Fruit fly (Drosophila melanogaster) whole organism, embryonic: ENCODE measurements around the gene CG4017.

Experiments used
- Aef1 ChIP-seq: fragments of 200-800 bp; sonication (Bioruptor generic); IDR thresholded peaks from 3 replicates; pipeline ENCODE4 v1.3.6; 2022; ENCODE audit warnings: missing biosample characterization, missing genetic modification characterization
- Bgb ChIP-seq: fragments of 200-800 bp; sonication (Bioruptor generic); IDR thresholded peaks from 2 replicates; pipeline ENCODE4 v1.3.6; 2022; ENCODE audit warnings: missing biosample characterization, missing genetic modification characterization; ENCODE audit not compliant: partially characterized antibody
- CG10366 ChIP-seq: fragments of 200-800 bp; sonication (Bioruptor generic); IDR thresholded peaks from 2 replicates; pipeline ENCODE4 v1.3.6; 2022; ENCODE audit warnings: missing biosample characterization, missing genetic modification characterization
- CG11085 ChIP-seq: fragments of 200-800 bp; sonication (Bioruptor generic); IDR thresholded peaks from 2 replicates; pipeline ENCODE4 v1.3.6; 2022; ENCODE audit warnings: missing biosample characterization, missing genetic modification characterization
- CG11247 ChIP-seq: fragments of 200-800 bp; sonication (Bioruptor generic); IDR thresholded peaks from 2 replicates; pipeline ENCODE4 v1.3.6; 2022; ENCODE audit warnings: missing biosample characterization, missing genetic modification characterization
- CG12104 ChIP-seq: fragments of 200-800 bp; sonication (Bioruptor generic); optimal IDR thresholded peaks from 3 replicates; lab custom pipeline; 2016; ENCODE audit warnings: missing biosample characterization, missing genetic modification characterization
- CG13894 ChIP-seq: fragments of 200-800 bp; sonication (Bioruptor generic); optimal IDR thresholded peaks from 3 replicates; lab custom pipeline; 2018; ENCODE audit warnings: missing biosample characterization, mild to moderate bottlenecking, missing genetic modification characterization, moderate library complexity
- CG15696 ChIP-seq: fragments of 200-800 bp; sonication (Bioruptor generic); optimal IDR thresholded peaks from 2 replicates; lab custom pipeline; 2019; ENCODE audit warnings: missing biosample characterization, mild to moderate bottlenecking, missing genetic modification characterization, moderate library complexity
- CG1603 ChIP-seq: fragments of 200-800 bp; sonication (Bioruptor generic); optimal IDR thresholded peaks from 2 replicates; lab custom pipeline; 2019; ENCODE audit warnings: missing biosample characterization, mild to moderate bottlenecking, missing genetic modification characterization, moderate library complexity
- CG17361 ChIP-seq: fragments of 200-800 bp; sonication (Bioruptor generic); IDR thresholded peaks from 3 replicates; pipeline ENCODE4 v1.3.6; 2022; ENCODE audit warnings: missing biosample characterization, missing genetic modification characterization
- CG18262 ChIP-seq: fragments of 200-800 bp; optimal IDR thresholded peaks from 3 replicates; lab custom pipeline; 2019; ENCODE audit warnings: missing biosample characterization, mild to moderate bottlenecking, missing genetic modification characterization, moderate library complexity
- CG4282 ChIP-seq: fragments of 200-800 bp; sonication (Bioruptor generic); optimal IDR thresholded peaks from 2 replicates; lab custom pipeline; 2016; ENCODE audit warnings: missing biosample characterization, missing genetic modification characterization
- CG4404 ChIP-seq: fragments of 200-800 bp; sonication (Bioruptor generic); IDR thresholded peaks from 2 replicates; pipeline ENCODE4 v1.3.6; 2022; ENCODE audit warnings: missing biosample characterization, missing genetic modification characterization
- CG7357 ChIP-seq: fragments of 200-800 bp; sonication (Bioruptor generic); IDR thresholded peaks from 3 replicates; pipeline ENCODE4 v1.3.6; 2022; ENCODE audit warnings: missing biosample characterization, missing genetic modification characterization
- CG7963 ChIP-seq: fragments of 200-800 bp; sonication (Bioruptor generic); IDR thresholded peaks from 3 replicates; pipeline ENCODE4 v1.3.6; 2022; ENCODE audit warnings: missing biosample characterization, missing genetic modification characterization; ENCODE audit not compliant: partially characterized antibody
- CG9609 ChIP-seq: fragments of 200-800 bp; sonication (Bioruptor generic); optimal IDR thresholded peaks from 3 replicates; lab custom pipeline; 2016; ENCODE audit warnings: missing biosample characterization, missing genetic modification characterization
- Chrac-16 ChIP-seq: fragments of 200-800 bp; sonication (Bioruptor generic); optimal IDR thresholded peaks from 3 replicates; lab custom pipeline; 2016; ENCODE audit warnings: missing biosample characterization, missing genetic modification characterization
- Dek ChIP-seq: fragments of 200-800 bp; sonication (Bioruptor generic); optimal IDR thresholded peaks from 3 replicates; lab custom pipeline; 2019; ENCODE audit warnings: missing biosample characterization, mild to moderate bottlenecking, missing genetic modification characterization, moderate library complexity
- Doc3 ChIP-seq: fragments of 200-800 bp; sonication (Bioruptor generic); IDR thresholded peaks from 3 replicates; pipeline ENCODE4 v1.3.6; 2022; ENCODE audit warnings: missing biosample characterization, missing genetic modification characterization; ENCODE audit not compliant: partially characterized antibody
- Ets97D ChIP-seq: fragments of 200-800 bp; sonication (Bioruptor generic); optimal IDR thresholded peaks from 3 replicates; lab custom pipeline; 2016; ENCODE audit warnings: missing biosample characterization, missing genetic modification characterization
- Fer3 ChIP-seq: fragments of 200-800 bp; sonication (Bioruptor generic); optimal IDR thresholded peaks from 2 replicates; lab custom pipeline; 2018; ENCODE audit warnings: missing biosample characterization, mild to moderate bottlenecking, missing genetic modification characterization, moderate library complexity
- HLH4C ChIP-seq: fragments of 200-800 bp; sonication (Bioruptor generic); IDR thresholded peaks from 3 replicates; pipeline ENCODE4 v1.3.6; 2022; ENCODE audit warnings: missing biosample characterization, missing genetic modification characterization; ENCODE audit not compliant: partially characterized antibody
- HLH54F ChIP-seq: fragments of 200-800 bp; sonication (Bioruptor generic); optimal IDR thresholded peaks from 3 replicates; lab custom pipeline; 2016; ENCODE audit warnings: missing biosample characterization, missing genetic modification characterization
- HmgD ChIP-seq: fragments of 200-800 bp; sonication (Bioruptor generic); optimal IDR thresholded peaks from 3 replicates; lab custom pipeline; 2016; ENCODE audit warnings: missing biosample characterization, missing genetic modification characterization
- Hr51 ChIP-seq, 2 experiments: fragments of 200-800 bp; sonication (Bioruptor generic); optimal IDR thresholded peaks; 2 replicates in 1 of 2; 3 replicates in 1 of 2; lab custom pipeline; 2016 to 2018; ENCODE audit warnings: missing biosample characterization in 2 of 2, missing genetic modification characterization in 2 of 2, mild to moderate bottlenecking in 1 of 2, moderate library complexity in 1 of 2
- Kr ChIP-seq: fragments of 200-800 bp; sonication (Bioruptor generic); optimal IDR thresholded peaks from 2 replicates; lab custom pipeline; 2017; ENCODE audit warnings: missing biosample characterization, mild to moderate bottlenecking, missing genetic modification characterization
- MESR4 ChIP-seq: fragments of 200-800 bp; sonication (Bioruptor generic); optimal IDR thresholded peaks from 2 replicates; lab custom pipeline; 2018; ENCODE audit warnings: missing biosample characterization, mild to moderate bottlenecking, missing genetic modification characterization, moderate library complexity
- MTF-1 ChIP-seq: fragments of 200-800 bp; sonication (Bioruptor generic); optimal IDR thresholded peaks from 2 replicates; lab custom pipeline; 2018; ENCODE audit warnings: missing biosample characterization, mild to moderate bottlenecking, missing genetic modification characterization, borderline replicate concordance
- Meics ChIP-seq: fragments of 200-800 bp; sonication (Bioruptor generic); optimal IDR thresholded peaks from 2 replicates; lab custom pipeline; 2017; ENCODE audit warnings: missing biosample characterization, mild to moderate bottlenecking, missing genetic modification characterization
- Nf-YA ChIP-seq: fragments of 200-800 bp; sonication (Bioruptor generic); IDR thresholded peaks from 2 replicates; pipeline ENCODE4 v1.3.6; 2022; ENCODE audit warnings: missing biosample characterization, missing genetic modification characterization
- Scr ChIP-seq: fragments of 200-800 bp; sonication (Bioruptor generic); IDR thresholded peaks from 2 replicates; pipeline ENCODE4 v1.3.6; 2022; ENCODE audit warnings: missing biosample characterization, missing genetic modification characterization; ENCODE audit not compliant: partially characterized antibody
- Sox100B ChIP-seq: fragments of 200-800 bp; sonication (Bioruptor generic); optimal IDR thresholded peaks from 3 replicates; lab custom pipeline; 2018; ENCODE audit warnings: missing biosample characterization, mild to moderate bottlenecking, missing genetic modification characterization
- TFAM ChIP-seq: fragments of 200-800 bp; sonication (Bioruptor generic); optimal IDR thresholded peaks from 2 replicates; lab custom pipeline; 2017; ENCODE audit warnings: missing biosample characterization, missing genetic modification characterization, inconsistent platforms
- bbx ChIP-seq: fragments of 200-800 bp; sonication (Bioruptor generic); IDR thresholded peaks from 2 replicates; pipeline ENCODE4 v1.3.6; 2022; ENCODE audit warnings: missing biosample characterization, missing genetic modification characterization; ENCODE audit not compliant: partially characterized antibody
- bcd ChIP-seq: fragments of 200-800 bp; sonication (Bioruptor generic); optimal IDR thresholded peaks from 2 replicates; lab custom pipeline; 2017; ENCODE audit warnings: missing biosample characterization, mild to moderate bottlenecking, missing genetic modification characterization
- crc ChIP-seq: fragments of 200-800 bp; sonication (Bioruptor generic); optimal IDR thresholded peaks from 2 replicates; lab custom pipeline; 2016; ENCODE audit warnings: missing biosample characterization, missing genetic modification characterization
- dpn ChIP-seq, 2 experiments: fragments of 200-800 bp; sonication (Bioruptor generic); optimal IDR thresholded peaks; 3 replicates each; lab custom pipeline; 2016; ENCODE audit warnings: missing biosample characterization in 2 of 2, missing genetic modification characterization in 2 of 2
- en ChIP-seq: fragments of 200-800 bp; sonication (Bioruptor generic); optimal IDR thresholded peaks from 2 replicates; lab custom pipeline; 2016; ENCODE audit warnings: missing biosample characterization, missing genetic modification characterization
- ewg ChIP-seq: fragments of 200-800 bp; sonication (Bioruptor generic); optimal IDR thresholded peaks from 3 replicates; lab custom pipeline; 2017; ENCODE audit warnings: mild to moderate bottlenecking, missing biosample characterization, missing genetic modification reagents, missing genetic modification characterization
- grau ChIP-seq: fragments of 200-800 bp; optimal IDR thresholded peaks from 3 replicates; lab custom pipeline; 2019; ENCODE audit warnings: missing biosample characterization, mild to moderate bottlenecking, missing genetic modification characterization, moderate library complexity
- kah ChIP-seq: fragments of 200-800 bp; sonication (Bioruptor generic); optimal IDR thresholded peaks from 2 replicates; lab custom pipeline; 2018; ENCODE audit warnings: missing biosample characterization, mild to moderate bottlenecking, missing genetic modification characterization
- luna ChIP-seq: fragments of 200-800 bp; sonication (Bioruptor generic); optimal IDR thresholded peaks from 2 replicates; lab custom pipeline; 2016; ENCODE audit warnings: missing biosample characterization, missing genetic modification characterization
- nerfin-2 ChIP-seq: fragments of 200-800 bp; sonication (Bioruptor generic); IDR thresholded peaks from 2 replicates; pipeline ENCODE4 v1.3.6; 2022; ENCODE audit warnings: missing biosample characterization, missing genetic modification characterization; ENCODE audit not compliant: partially characterized antibody
- psq ChIP-seq: fragments of 200-800 bp; sonication (Bioruptor generic); optimal IDR thresholded peaks from 2 replicates; lab custom pipeline; 2017; ENCODE audit warnings: missing biosample characterization, missing genetic modification characterization
- pum ChIP-seq: fragments of 200-800 bp; sonication (Bioruptor generic); optimal IDR thresholded peaks from 2 replicates; lab custom pipeline; 2016; ENCODE audit warnings: missing biosample characterization, missing genetic modification characterization
- scrt ChIP-seq: fragments of 200-800 bp; sonication (Bioruptor generic); optimal IDR thresholded peaks from 2 replicates; lab custom pipeline; 2018; ENCODE audit warnings: missing biosample characterization, mild to moderate bottlenecking, missing genetic modification characterization, moderate library complexity
- shn ChIP-seq: fragments of 200-800 bp; sonication (Bioruptor generic); optimal IDR thresholded peaks from 3 replicates; lab custom pipeline; 2016; ENCODE audit warnings: missing biosample characterization, missing genetic modification characterization
- trem ChIP-seq: fragments of 200-800 bp; optimal IDR thresholded peaks from 3 replicates; lab custom pipeline; 2019; ENCODE audit warnings: missing biosample characterization, mild to moderate bottlenecking, missing genetic modification characterization, moderate library complexity
- ttk ChIP-seq: fragments of 200-800 bp; sonication (Bioruptor generic); IDR thresholded peaks from 2 replicates; pipeline ENCODE4 v2.1.2; 2022; ENCODE audit warnings: missing biosample characterization, missing genetic modification characterization
- usp ChIP-seq: fragments of >200 bp; optimal IDR thresholded peaks from 2 replicates; lab custom pipeline; 2017; ENCODE audit warnings: missing biosample characterization, missing genetic modification characterization

Gene CG4017

dm6 chr2L:9758856-9759255, 8.0 kb upstream of the CG4017 start (continued):
- no peak for TF ChIP-seq CG12104 (GFP tag; lab: Kevin White, UChicago)
- TF ChIP-seq shn (GFP tag; lab: Kevin White, UChicago): peak; percentile 50
- peak; percentile 55 for TF ChIP-seq trem (tag; lab: Kevin White, UChicago)
- peak; percentile 58 for TF ChIP-seq Meics (GFP tag; lab: Kevin White, UChicago)
- 0 out of 3 replicates have a peak, but pooled peaks have one; percentile 38 for TF ChIP-seq CG17361 (GFP tag; lab: Robert Waterston, UW)
- peak; percentile 57 for TF ChIP-seq ewg (GFP tag; lab: Kevin White, UChicago)
- peak; percentile 42 for TF ChIP-seq CG18262
- peak; percentile 64 for TF ChIP-seq ttk
- peak; percentile 81 for TF ChIP-seq HLH4C (GFP tag; lab: Robert Waterston, UW)
- peak; percentile 96 for TF ChIP-seq Bgb
- TF ChIP-seq dpn (GFP tag; optimal IDR thresholded peaks at IDR 0.05; lab: Kevin White, UChicago): peak; percentile 22 to 68
- TF ChIP-seq scrt (GFP tag; lab: Kevin White, UChicago): no peak
- peak; percentile 94 for TF ChIP-seq Scr (GFP tag; lab: Robert Waterston, UW)
- peak; percentile 4 for TF ChIP-seq CG4282
- peak; percentile 82 for TF ChIP-seq CG7963 (GFP tag; lab: Robert Waterston, UW)
- no peak for TF ChIP-seq Kr
- TF ChIP-seq CG1603: peak; percentile 76
- TF ChIP-seq CG4404 (GFP tag; lab: Robert Waterston, UW): peak; percentile 42; the same call in 1 of the 2 replicates
- peak; percentile 87 for TF ChIP-seq nerfin-2 (GFP tag; lab: Robert Waterston, UW)
- TF ChIP-seq Nf-YA (GFP tag; lab: Robert Waterston, UW): peak; percentile 54; the same call in 1 of the 2 replicates
- no peak for TF ChIP-seq en (GFP tag; lab: Kevin White, UChicago)
- no peak for TF ChIP-seq kah (GFP tag; lab: Kevin White, UChicago)
- TF ChIP-seq CG15696 (tag; lab: Kevin White, UChicago): peak; percentile 55
- TF ChIP-seq MESR4 (GFP tag; lab: Kevin White, UChicago): peak; percentile 80
- peak; percentile 93 for TF ChIP-seq Aef1
- peak; percentile 59; the same call in 1 of the 2 replicates for TF ChIP-seq CG11247
- TF ChIP-seq CG13894: peak; percentile 78
- TF ChIP-seq TFAM (GFP tag; lab: Kevin White, UChicago): no peak
- TF ChIP-seq psq: peak; percentile 10
- peak; percentile 46 for TF ChIP-seq Chrac-16 (GFP tag; lab: Kevin White, UChicago)
- TF ChIP-seq Ets97D (GFP tag; lab: Kevin White, UChicago): peak; percentile 53
- peak; percentile 77 for TF ChIP-seq CG11085
- no peak for TF ChIP-seq Sox100B
- TF ChIP-seq Doc3 (GFP tag; lab: Robert Waterston, UW): peak; percentile 92
- peak; percentile 79 for TF ChIP-seq HmgD
- TF ChIP-seq grau: peak; percentile 58
- peak; percentile 6 for TF ChIP-seq MTF-1 (GFP tag; lab: Kevin White, UChicago)
- TF ChIP-seq CG7357 (GFP tag; lab: Robert Waterston, UW): no peak
- peak; percentile 66 for TF ChIP-seq CG9609
- peak; percentile 61 for TF ChIP-seq Fer3 (tag; lab: Kevin White, UChicago)
- peak; percentile 54 for TF ChIP-seq Dek (tag; lab: Kevin White, UChicago)
- TF ChIP-seq CG10366 (GFP tag; lab: Robert Waterston, UW): peak; percentile 76
- peak; percentile 18 for TF ChIP-seq pum (GFP tag; lab: Kevin White, UChicago)
- TF ChIP-seq usp (GFP tag; lab: Kevin White, UChicago): no peak
- peak; percentile 69 for TF ChIP-seq HLH54F (GFP tag; lab: Kevin White, UChicago)
- no peak for TF ChIP-seq crc
- peak; percentile 40 for TF ChIP-seq luna (GFP tag; lab: Kevin White, UChicago)
- TF ChIP-seq bcd (GFP tag; lab: Kevin White, UChicago): peak; percentile 63
- TF ChIP-seq Hr51 (GFP tag; optimal IDR thresholded peaks at IDR 0.05; lab: Kevin White, UChicago): peak in 1 of 2 experiments; percentile 57
- TF ChIP-seq bbx (GFP tag; lab: Robert Waterston, UW): peak; percentile 95
